Worm (Caenorhabditis elegans) whole organism, late embryonic: ENCODE data around the gene kin-21.

ENCODE experiments used
- C08G9.2 ChIP-seq: sonication (generic microtip); optimal IDR thresholded peaks from 2 replicates; lab custom pipeline; 2016; ENCODE audit warnings: mild to moderate bottlenecking, missing genetic modification characterization, moderate library complexity, missing compliant biosample characterization
- F13H6.1 ChIP-seq: sonication (generic microtip); optimal IDR thresholded peaks from 2 replicates; lab custom pipeline; 2016; ENCODE audit warnings: missing genetic modification characterization, missing compliant biosample characterization
- K02D7.2 ChIP-seq: sonication (generic microtip); optimal IDR thresholded peaks from 2 replicates; lab custom pipeline; 2017; ENCODE audit warnings: mild to moderate bottlenecking, missing genetic modification characterization, missing compliant biosample characterization
- T23F11.4 ChIP-seq: fragments of 200-800 bp; sonication (Bioruptor generic); optimal IDR thresholded peaks from 2 replicates; lab custom pipeline; 2018; ENCODE audit warnings: mild to moderate bottlenecking, missing genetic modification characterization, missing compliant biosample characterization
- Y22D7AL.16 ChIP-seq: sonication (generic microtip); optimal IDR thresholded peaks from 2 replicates; lab custom pipeline; 2016; ENCODE audit warnings: missing genetic modification characterization, missing compliant biosample characterization
- ama-1 ChIP-seq: fragments of 150-350 bp; optimal IDR thresholded peaks from 2 replicates; lab custom pipeline; 2014
- ceh-18 ChIP-seq: sonication (generic microtip); optimal IDR thresholded peaks from 2 replicates; lab custom pipeline; 2016; ENCODE audit warnings: missing genetic modification characterization, missing compliant biosample characterization
- ceh-19 ChIP-seq: fragments of 200-800 bp; sonication (Bioruptor generic); optimal IDR thresholded peaks from 2 replicates; lab custom pipeline; 2018; ENCODE audit warnings: mild to moderate bottlenecking, missing genetic modification characterization, missing compliant biosample characterization
- ceh-22 ChIP-seq: sonication (generic microtip); optimal IDR thresholded peaks from 2 replicates; lab custom pipeline; 2017; ENCODE audit warnings: missing biosample characterization, missing genetic modification characterization
- ceh-31 ChIP-seq: sonication (generic microtip); optimal IDR thresholded peaks from 2 replicates; lab custom pipeline; 2016; ENCODE audit warnings: missing genetic modification characterization, missing compliant biosample characterization
- ceh-48 ChIP-seq: sonication (generic microtip); optimal IDR thresholded peaks from 2 replicates; lab custom pipeline; 2016; ENCODE audit warnings: missing genetic modification characterization, inconsistent platforms, missing compliant biosample characterization
- ceh-6 ChIP-seq: fragments of 200-800 bp; sonication (Bioruptor generic); optimal IDR thresholded peaks from 2 replicates; lab custom pipeline; 2018; ENCODE audit warnings: mild to moderate bottlenecking, missing genetic modification characterization, missing compliant biosample characterization
- ceh-9 ChIP-seq: sonication (generic microtip); optimal IDR thresholded peaks from 2 replicates; lab custom pipeline; 2016; ENCODE audit warnings: mild to moderate bottlenecking, missing genetic modification characterization, inconsistent platforms, missing compliant biosample characterization
- che-1 ChIP-seq: sonication (generic microtip); optimal IDR thresholded peaks from 2 replicates; lab custom pipeline; 2016; ENCODE audit warnings: mild to moderate bottlenecking, missing genetic modification characterization, missing compliant biosample characterization
- dve-1 ChIP-seq: sonication (generic microtip); optimal IDR thresholded peaks from 2 replicates; lab custom pipeline; 2017; ENCODE audit warnings: antibody characterized with exemption, mild to moderate bottlenecking, missing genetic modification characterization, missing compliant biosample characterization
- elt-4 ChIP-seq: sonication (generic microtip); optimal IDR thresholded peaks from 2 replicates; lab custom pipeline; 2016; ENCODE audit warnings: missing genetic modification characterization, missing compliant biosample characterization
- eyg-1 ChIP-seq: sonication (generic microtip); optimal IDR thresholded peaks from 2 replicates; lab custom pipeline; 2016; ENCODE audit warnings: missing genotype, missing genetic modification characterization, missing compliant biosample characterization
- fax-1 ChIP-seq: sonication (generic microtip); optimal IDR thresholded peaks from 2 replicates; lab custom pipeline; 2016; ENCODE audit warnings: missing genotype, missing genetic modification characterization, missing compliant biosample characterization
- hlh-13 ChIP-seq: fragments of 200-800 bp; sonication (Bioruptor generic); optimal IDR thresholded peaks from 2 replicates; lab custom pipeline; 2018; ENCODE audit warnings: mild to moderate bottlenecking, missing genetic modification characterization, missing compliant biosample characterization
- hlh-6 ChIP-seq: sonication (generic microtip); optimal IDR thresholded peaks from 2 replicates; lab custom pipeline; 2016; ENCODE audit warnings: missing genotype, missing genetic modification characterization, missing compliant biosample characterization
- hlh-8 ChIP-seq: sonication (generic microtip); optimal IDR thresholded peaks from 2 replicates; lab custom pipeline; 2016; ENCODE audit warnings: missing genotype, missing genetic modification characterization, missing compliant biosample characterization
- lim-6 ChIP-seq: sonication (generic microtip); optimal IDR thresholded peaks from 2 replicates; lab custom pipeline; 2016; ENCODE audit warnings: missing genetic modification characterization, missing compliant biosample characterization
- madf-2 ChIP-seq: sonication (generic microtip); optimal IDR thresholded peaks from 2 replicates; lab custom pipeline; 2017; ENCODE audit warnings: missing genetic modification characterization, missing compliant biosample characterization
- nhr-11 ChIP-seq: fragments of 150-350 bp; optimal IDR thresholded peaks from 2 replicates; lab custom pipeline; 2014; ENCODE audit warnings: missing biosample characterization, missing genetic modification characterization
- npax-4 ChIP-seq: sonication (generic microtip); optimal IDR thresholded peaks from 2 replicates; lab custom pipeline; 2016; ENCODE audit warnings: missing genetic modification characterization, missing compliant biosample characterization
- pag-3 ChIP-seq: sonication (generic microtip); optimal IDR thresholded peaks from 2 replicates; lab custom pipeline; 2016; ENCODE audit warnings: missing compliant biosample characterization, missing genetic modification characterization, borderline replicate concordance
- pha-4 ChIP-seq: fragments of 150-350 bp; optimal IDR thresholded peaks from 2 replicates; lab custom pipeline; 2018; ENCODE audit warnings: missing biosample characterization, missing genetic modification reagents, missing genetic modification characterization
- pros-1 ChIP-seq: fragments of 150-350 bp; optimal IDR thresholded peaks from 2 replicates; lab custom pipeline; 2014; ENCODE audit warnings: missing biosample characterization, missing genetic modification reagents, missing genetic modification characterization
- ref-2 ChIP-seq: sonication (generic microtip); optimal IDR thresholded peaks from 2 replicates; lab custom pipeline; 2016; ENCODE audit warnings: missing genetic modification characterization, missing compliant biosample characterization
- sdc-2 ChIP-seq: sonication (generic microtip); optimal IDR thresholded peaks from 2 replicates; lab custom pipeline; 2016; ENCODE audit warnings: missing genotype, missing genetic modification characterization, missing compliant biosample characterization
- sox-4 ChIP-seq: sonication (generic microtip); optimal IDR thresholded peaks from 2 replicates; lab custom pipeline; 2017; ENCODE audit warnings: mild to moderate bottlenecking, missing genetic modification characterization, inconsistent platforms, missing compliant biosample characterization
- tbx-2 ChIP-seq: sonication (generic microtip); optimal IDR thresholded peaks from 2 replicates; lab custom pipeline; 2016; ENCODE audit warnings: missing genetic modification characterization, missing compliant biosample characterization
- ttx-3 ChIP-seq: sonication (generic microtip); optimal IDR thresholded peaks from 2 replicates; lab custom pipeline; 2016; ENCODE audit warnings: missing genetic modification reagents, missing genetic modification characterization, missing compliant biosample characterization
- unc-3 ChIP-seq, 2 experiments: fragments of 200-800 bp in 1 of 2; sonication (Bioruptor generic) in 1 of 2; sonication (generic microtip) in 1 of 2; conservative IDR thresholded peaks in 1 of 2; optimal IDR thresholded peaks in 1 of 2; 2 replicates each; pipeline versions ENCODE4 v1.3.6 to Lab custom; 2016 to 2022; ENCODE audit warnings: missing compliant biosample characterization in 2 of 2, missing genetic modification characterization in 2 of 2, missing genetic modification reagents in 1 of 2
- unc-42 ChIP-seq: sonication (generic microtip); optimal IDR thresholded peaks from 2 replicates; lab custom pipeline; 2016; ENCODE audit warnings: missing genotype, missing genetic modification characterization, missing compliant biosample characterization
- unc-86 ChIP-seq: sonication (generic microtip); optimal IDR thresholded peaks from 2 replicates; lab custom pipeline; 2016; ENCODE audit warnings: missing genetic modification characterization, missing compliant biosample characterization
- zip-5 ChIP-seq: sonication (generic microtip); optimal IDR thresholded peaks from 2 replicates; lab custom pipeline; 2016; ENCODE audit warnings: missing genetic modification characterization, missing compliant biosample characterization
- ztf-16 ChIP-seq: sonication (generic microtip); optimal IDR thresholded peaks from 2 replicates; lab custom pipeline; 2017; ENCODE audit warnings: missing genetic modification characterization, missing compliant biosample characterization

Gene kin-21

DNA sequence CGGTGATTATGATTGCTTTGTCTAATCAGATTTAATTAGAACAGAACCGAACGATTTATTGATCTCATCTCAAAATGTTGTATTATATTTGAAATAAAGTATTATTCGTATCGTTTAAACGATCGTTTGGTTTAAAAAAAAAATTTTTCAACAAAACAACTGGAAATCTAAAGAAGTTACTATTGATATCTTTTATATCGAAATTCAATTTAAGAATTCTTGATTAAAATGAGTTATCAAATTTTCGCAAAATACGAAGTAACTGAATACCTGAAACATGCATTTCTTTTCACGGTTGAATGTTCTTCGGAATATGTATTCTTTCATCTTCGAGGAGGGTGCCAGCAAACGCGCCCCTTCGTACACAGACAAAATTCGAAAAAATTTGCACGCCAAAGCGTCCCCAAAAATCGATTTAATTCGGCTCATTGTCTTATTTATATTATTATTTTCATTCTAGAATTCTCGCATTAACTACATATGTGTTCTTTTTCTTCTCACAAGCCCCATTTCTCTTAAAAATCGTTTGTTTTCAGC, 25.3 kb downstream of the kin-21 start, which contains the start of gene npp-1 (continued):
- TF ChIP-seq dve-1 (tag; lab: Kevin White, UChicago) (no peak), ceh-48 (peak; percentile 38), unc-42 (tag; lab: Kevin White, UChicago) (peak; percentile 6)

DNA sequence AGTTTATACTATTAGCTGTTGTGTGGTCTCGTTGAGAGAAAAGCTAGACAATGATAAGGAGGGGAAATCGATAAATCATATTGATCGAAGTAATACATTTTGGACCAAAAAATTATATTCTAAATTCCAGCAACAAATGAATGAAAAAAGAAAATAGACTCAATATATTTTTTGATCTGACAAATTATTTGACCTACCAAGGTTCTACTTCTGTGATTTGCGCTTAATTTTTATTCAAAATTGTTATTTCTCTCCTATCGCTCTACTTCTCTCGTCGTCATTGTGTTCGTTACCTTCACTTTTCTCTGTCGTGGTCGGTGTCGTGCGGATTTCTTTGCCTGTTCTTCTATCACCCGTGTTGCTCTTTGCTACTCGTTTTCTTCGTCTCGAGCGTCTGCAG, 26.3 kb downstream of the kin-21 start:
- TF ChIP-seq unc-3 (GFP tag; conservative IDR thresholded peaks at IDR 0.05; lab: Robert Waterston, UW): no peak
- TF ChIP-seq unc-3 (tag; optimal IDR thresholded peaks at IDR 0.05; lab: Kevin White, UChicago): no peak
- no peak for TF ChIP-seq eyg-1 (tag; lab: Kevin White, UChicago)
- no peak for TF ChIP-seq ceh-31 (tag; lab: Kevin White, UChicago)
- no peak for TF ChIP-seq madf-2 (tag; lab: Kevin White, UChicago)
- TF ChIP-seq dve-1 (tag; lab: Kevin White, UChicago): no peak
- TF ChIP-seq ceh-18 (tag; lab: Kevin White, UChicago): no peak
- TF ChIP-seq ceh-9: no peak
- TF ChIP-seq tbx-2 (tag; lab: Kevin White, UChicago): no peak
- no peak for TF ChIP-seq ttx-3 (tag; lab: Kevin White, UChicago)
- no peak for TF ChIP-seq C08G9.2 (tag; lab: Kevin White, UChicago)
- no peak for TF ChIP-seq ama-1 (lab: Kevin White, UChicago)
- no peak for TF ChIP-seq ceh-22 (tag; lab: Kevin White, UChicago)
- TF ChIP-seq hlh-13: no peak
- no peak for TF ChIP-seq hlh-6
- TF ChIP-seq ref-2 (tag; lab: Kevin White, UChicago): no peak
- TF ChIP-seq pha-4 (tag; lab: Kevin White, UChicago): no peak
- no peak for TF ChIP-seq ceh-19
- TF ChIP-seq, all 69 proteins: peak for 0

DNA sequence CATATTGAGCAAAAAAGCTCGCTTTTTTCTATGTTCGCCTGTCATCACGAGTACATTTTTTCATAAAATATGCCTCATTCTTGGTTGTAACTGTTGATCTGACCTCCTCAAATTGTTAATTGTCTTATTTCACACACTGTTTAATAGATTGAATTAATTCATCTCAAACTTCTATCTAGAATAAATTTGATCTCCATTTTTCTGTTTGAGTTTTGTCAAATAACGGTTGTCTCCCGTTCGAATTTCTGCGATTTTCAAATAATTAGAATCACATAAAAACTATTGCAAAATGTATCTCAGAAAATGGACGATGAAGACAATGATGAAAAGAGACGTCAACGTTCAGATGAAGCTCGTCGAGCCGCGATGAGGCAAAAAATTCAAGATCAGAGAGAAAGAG, 29.2 kb downstream of the kin-21 start, which contains the start of gene K07F5.14:
Gene K07F5.14 (plus strand): TSS at position 301 of the 400 bp plus-strand sequence.
- no peak for TF ChIP-seq sox-4
- no peak for TF ChIP-seq ceh-18 (tag; lab: Kevin White, UChicago)
- TF ChIP-seq ttx-3 (tag; lab: Kevin White, UChicago): no peak
- no peak for TF ChIP-seq F13H6.1 (tag; lab: Kevin White, UChicago)
- no peak for TF ChIP-seq unc-86 (tag; lab: Kevin White, UChicago)
- TF ChIP-seq dve-1 (tag; lab: Kevin White, UChicago): no peak
- no peak for TF ChIP-seq elt-4
- TF ChIP-seq madf-2 (tag; lab: Kevin White, UChicago): no peak
- no peak for TF ChIP-seq hlh-8
- no peak for TF ChIP-seq K02D7.2 (tag; lab: Kevin White, UChicago)
- no peak for TF ChIP-seq pag-3 (tag; lab: Kevin White, UChicago)
- TF ChIP-seq che-1 (tag; lab: Kevin White, UChicago): no peak
- TF ChIP-seq npax-4: no peak
- no peak for TF ChIP-seq T23F11.4 (GFP tag; lab: Kevin White, UChicago)
- no peak for TF ChIP-seq ceh-31 (tag; lab: Kevin White, UChicago)
- no peak for TF ChIP-seq ceh-6 (GFP tag; lab: Kevin White, UChicago)
- no peak for TF ChIP-seq sdc-2 (tag; lab: Kevin White, UChicago)

DNA sequence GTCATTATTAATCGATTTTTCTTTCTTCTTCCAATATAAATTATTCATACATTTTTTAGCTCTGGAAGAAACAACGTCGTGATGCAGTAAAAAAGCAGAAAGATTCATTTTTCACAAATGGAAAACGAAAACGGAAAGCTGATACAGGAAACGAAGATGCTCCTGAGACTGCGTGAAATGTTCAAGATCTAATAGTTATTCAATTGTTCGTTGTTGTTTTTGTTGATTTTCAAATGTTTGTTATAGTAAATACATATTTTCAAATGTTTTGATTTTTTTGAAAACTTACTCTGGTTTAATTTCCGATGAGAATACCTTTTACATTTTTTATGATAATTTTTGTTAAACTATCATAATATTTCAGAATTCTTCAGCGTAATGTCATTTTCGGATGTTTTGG, 31.1 kb downstream of the kin-21 start, which contains the start of gene K07F5.16:
Gene K07F5.16 (plus strand): TSS at position 301 of the 400 bp plus-strand sequence.
- TF ChIP-seq nhr-11 (tag; lab: Kevin White, UChicago) (no peak), ceh-6 (GFP tag; lab: Kevin White, UChicago) (no peak), ceh-48 (no peak), Y22D7AL.16 (tag; lab: Kevin White, UChicago) (no peak), che-1 (tag; lab: Kevin White, UChicago) (no peak), tbx-2 (tag; lab: Kevin White, UChicago) (no peak), pros-1 (tag; lab: Kevin White, UChicago) (no peak), fax-1 (no peak), lim-6 (tag; lab: Kevin White, UChicago) (no peak), hlh-13 (no peak), ztf-16 (tag; lab: Kevin White, UChicago) (no peak), ceh-22 (tag; lab: Kevin White, UChicago) (no peak), ref-2 (tag; lab: Kevin White, UChicago) (no peak), npax-4 (no peak), K02D7.2 (tag; lab: Kevin White, UChicago) (no peak), F13H6.1 (tag; lab: Kevin White, UChicago) (no peak), ceh-9 (no peak), zip-5 (no peak)
